Fruit fly (Drosophila melanogaster): Measurements from ENCODE around the gene jv.

The jv gene

DNA sequence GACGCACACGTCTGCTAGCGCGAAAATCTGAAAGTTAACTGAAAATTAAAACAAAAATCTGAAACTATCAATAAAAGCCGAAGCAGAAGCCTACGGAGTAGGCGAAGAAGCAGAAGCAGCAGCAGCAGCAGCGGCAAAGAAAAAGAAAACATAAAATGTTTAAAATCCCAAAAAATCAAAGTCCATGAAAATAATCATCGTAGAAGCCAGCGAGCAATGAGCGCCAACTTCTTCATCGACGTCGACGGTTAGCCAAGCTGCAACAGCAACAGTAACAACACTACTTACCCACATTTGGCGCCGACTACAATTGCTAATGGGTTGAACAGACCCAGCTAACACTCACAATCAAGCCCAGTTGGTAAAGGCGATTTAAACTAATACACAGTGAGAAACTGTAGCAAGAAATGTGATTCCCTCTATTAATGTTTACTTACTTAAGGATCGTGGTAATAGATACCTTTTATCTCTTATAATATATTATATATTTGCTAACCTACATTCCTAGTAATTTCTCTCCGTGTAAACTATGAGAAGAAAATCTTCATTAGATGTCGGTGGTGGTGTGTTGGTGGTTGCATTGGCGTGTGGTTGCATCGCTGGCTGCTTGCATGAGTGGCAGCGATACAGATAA lies at the start of gene jv:
jv (minus strand) TSS at position 51 of the 634 bp plus-strand sequence.
- TF ChIP-seq CG8119 (GFP tag; IDR thresholded peaks at IDR 0.05) (peak; percentile 65), eg (GFP tag; IDR thresholded peaks at IDR 0.05) (peak; percentile 81; the same call in 2 of the 3 replicates), CG7368 (GFP tag; optimal IDR thresholded peaks at IDR 0.05) (no peak), ss (GFP tag; optimal IDR thresholded peaks at IDR 0.05) (no peak), achi (GFP tag; optimal IDR thresholded peaks at IDR 0.05) (peak; percentile 29), CG4318 (GFP tag; optimal IDR thresholded peaks at IDR 0.05) (peak; percentile 35), Hr4 (GFP tag; optimal IDR thresholded peaks at IDR 0.05) (peak; percentile 36), dsx (GFP tag; optimal IDR thresholded peaks at IDR 0.05; ENCODE audit: poor library complexity, severe bottlenecking) (no peak), Gug (GFP tag; IDR thresholded peaks at IDR 0.05) (peak; percentile 63), CG15336 (GFP tag; IDR thresholded peaks at IDR 0.05) (peak; percentile 76), CG10631 (GFP tag; optimal IDR thresholded peaks at IDR 0.05) (peak; percentile 17), Eip93F (GFP tag; optimal IDR thresholded peaks at IDR 0.05) (no peak)

DNA sequence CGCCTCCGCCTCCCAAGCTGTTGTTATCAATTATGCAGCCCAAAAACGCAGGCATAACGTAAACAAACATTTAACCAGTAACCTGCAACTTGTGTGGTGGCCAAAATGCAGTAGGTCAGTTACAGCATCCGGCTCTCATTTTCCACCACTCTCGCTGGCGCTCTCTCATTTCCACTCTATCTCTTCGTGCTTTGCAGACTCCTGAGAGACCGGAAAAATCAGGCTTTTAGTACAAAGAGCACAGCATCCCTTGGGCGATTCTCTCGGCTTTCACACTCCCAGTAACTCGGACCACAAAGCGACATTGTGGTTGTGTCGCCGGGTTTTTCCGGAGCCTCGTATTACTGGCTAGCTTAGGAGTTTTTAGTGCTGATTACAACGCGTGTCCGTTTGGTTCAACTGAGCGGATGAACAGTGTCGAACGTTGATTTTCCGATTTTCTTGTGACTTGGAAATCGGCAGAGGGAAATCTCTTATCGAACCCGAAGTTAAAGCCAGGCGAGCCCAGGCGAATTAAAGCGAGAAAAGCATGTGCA lies 34.5 kb upstream of the jv start, which contains the start of gene GluRIA:
GluRIA (plus strand) TSS at position 364 of the 536 bp plus-strand sequence.
- no peak for TF ChIP-seq fkh (GFP tag; optimal IDR thresholded peaks at IDR 0.05)
- no peak for TF ChIP-seq CG11902 (GFP tag; optimal IDR thresholded peaks at IDR 0.05)
- TF ChIP-seq Met (GFP tag; optimal IDR thresholded peaks at IDR 0.05) = no peak
- TF ChIP-seq CG32006 (GFP tag; optimal IDR thresholded peaks at IDR 0.05) = no peak
- no peak for TF ChIP-seq Lpt (GFP tag; optimal IDR thresholded peaks at IDR 0.05)
- TF ChIP-seq Hr4 (GFP tag; optimal IDR thresholded peaks at IDR 0.05) = no peak
- no peak for TF ChIP-seq vri (GFP tag; optimal IDR thresholded peaks at IDR 0.05)
- TF ChIP-seq Smox (GFP tag; optimal IDR thresholded peaks at IDR 0.05) = no peak
- TF ChIP-seq Ets96B (tag; optimal IDR thresholded peaks at IDR 0.05) = no peak
- TF ChIP-seq Eip75B (GFP tag; optimal IDR thresholded peaks at IDR 0.05) = no peak
- no peak for TF ChIP-seq fd59A (GFP tag; optimal IDR thresholded peaks at IDR 0.05)
- no peak for TF ChIP-seq Eip78C (GFP tag)
- TF ChIP-seq eg (GFP tag; IDR thresholded peaks at IDR 0.05) = no peak
- TF ChIP-seq dac (GFP tag; optimal IDR thresholded peaks at IDR 0.05) = no peak

DNA sequence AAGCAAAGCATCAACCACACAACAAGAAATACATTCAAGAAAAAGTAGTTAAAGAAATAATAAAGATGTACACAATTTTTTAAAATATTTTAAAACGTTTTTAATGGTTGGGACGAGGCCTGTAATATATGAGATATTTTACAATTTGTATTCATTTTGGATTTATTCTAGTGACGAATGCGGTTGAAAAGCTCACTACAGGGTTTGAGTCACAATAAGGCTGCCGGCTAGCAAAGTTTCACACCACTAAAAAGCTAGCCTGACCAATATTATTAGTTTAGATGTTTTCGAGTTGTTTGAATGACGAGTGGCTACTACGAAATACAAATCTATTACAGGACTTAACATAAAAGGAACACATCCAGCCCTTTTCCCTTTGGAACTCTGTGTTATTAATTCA lies 29.8 kb upstream of the jv start:
- no peak for TF ChIP-seq fd59A (GFP tag; optimal IDR thresholded peaks at IDR 0.05)
- TF ChIP-seq CG6792 (GFP tag; optimal IDR thresholded peaks at IDR 0.05) = no peak
- TF ChIP-seq spab (GFP tag; optimal IDR thresholded peaks at IDR 0.05) = no peak
- no peak for TF ChIP-seq Blimp-1 (GFP tag; optimal IDR thresholded peaks at IDR 0.05)
- TF ChIP-seq CG31627 (GFP tag; optimal IDR thresholded peaks at IDR 0.05) = no peak
- TF ChIP-seq Hr38 (GFP tag; optimal IDR thresholded peaks at IDR 0.05) = no peak
- no peak for TF ChIP-seq CG3032 (tag; optimal IDR thresholded peaks at IDR 0.05)
- TF ChIP-seq CG9139 (GFP tag; optimal IDR thresholded peaks at IDR 0.05) = no peak
- TF ChIP-seq Sox14 (GFP tag; optimal IDR thresholded peaks at IDR 0.05) = no peak
- TF ChIP-seq Eip78C (GFP tag) = no peak
- TF ChIP-seq Eip75B (GFP tag; optimal IDR thresholded peaks at IDR 0.05) = no peak
- TF ChIP-seq fkh (GFP tag; optimal IDR thresholded peaks at IDR 0.05) = no peak
- no peak for TF ChIP-seq CG6808 (GFP tag; optimal IDR thresholded peaks at IDR 0.05)
- no peak for TF ChIP-seq CG4318 (GFP tag; optimal IDR thresholded peaks at IDR 0.05)
- no peak for TF ChIP-seq net (GFP tag; optimal IDR thresholded peaks at IDR 0.05)
- no peak for TF ChIP-seq acj6 (GFP tag; optimal IDR thresholded peaks at IDR 0.05)
- TF ChIP-seq Hr39 (GFP tag; optimal IDR thresholded peaks at IDR 0.05) = no peak
- no peak for TF ChIP-seq CG11902 (GFP tag; optimal IDR thresholded peaks at IDR 0.05)
- TF ChIP-seq fd85E (GFP tag; optimal IDR thresholded peaks at IDR 0.05) = no peak
